Worm (Caenorhabditis elegans) whole organism, L1 larva: Measurements from ENCODE around the gene F26F12.8.
A peak's percentile ranks its signal among the peaks of the same experiment; 100 is the strongest.

Source experiments
- F16B12.6 ChIP-seq: fragments of 150-350 bp; optimal IDR thresholded peaks from 2 replicates; lab custom pipeline; 2014; ENCODE audit warnings: missing biosample characterization, missing genetic modification characterization
- aha-1 ChIP-seq: fragments of 150-350 bp; optimal IDR thresholded peaks from 2 replicates; lab custom pipeline; 2014; ENCODE audit warnings: missing biosample characterization, missing genetic modification characterization
- alr-1 ChIP-seq: fragments of 200-800 bp; sonication (Bioruptor generic); optimal IDR thresholded peaks from 2 replicates; lab custom pipeline; 2018; ENCODE audit warnings: borderline replicate concordance, mild to moderate bottlenecking, missing genetic modification characterization, missing compliant biosample characterization
- ama-1 ChIP-seq: fragments of 150-350 bp; optimal IDR thresholded peaks from 2 replicates; lab custom pipeline; 2014
- blmp-1 ChIP-seq: fragments of 150-350 bp; optimal IDR thresholded peaks from 2 replicates; lab custom pipeline; 2014; ENCODE audit warnings: missing biosample characterization, missing genetic modification characterization
- ceh-8 ChIP-seq: fragments of 200-800 bp; sonication (Bioruptor generic); optimal IDR thresholded peaks from 2 replicates; lab custom pipeline; 2018; ENCODE audit warnings: mild to moderate bottlenecking, missing genetic modification characterization, moderate library complexity, missing compliant biosample characterization
- ces-1 ChIP-seq: fragments of 150-350 bp; optimal IDR thresholded peaks from 2 replicates; lab custom pipeline; 2014; ENCODE audit warnings: missing biosample characterization, missing genetic modification reagents, missing genetic modification characterization
- dpl-1 ChIP-seq, 3 experiments: fragments of 150-350 bp in 2 of 3; sonication (generic microtip) in 1 of 3; optimal IDR thresholded peaks; 2 replicates each; lab custom pipeline; 2014 to 2017; ENCODE audit warnings: missing biosample characterization in 3 of 3, missing genetic modification characterization in 3 of 3, missing genetic modification reagents in 3 of 3
- dsc-1 ChIP-seq: sonication (generic microtip); optimal IDR thresholded peaks from 2 replicates; lab custom pipeline; 2016; ENCODE audit warnings: mild to moderate bottlenecking, missing genetic modification characterization, missing compliant biosample characterization
- efl-1 ChIP-seq, 4 experiments: fragments of 150-350 bp; optimal IDR thresholded peaks in 3 of 4; peaks in 1 of 4; 1 replicate in 1 of 4; 2 replicates in 3 of 4; lab custom pipeline; 2014; ENCODE audit warnings: missing biosample characterization in 2 of 4, missing genetic modification characterization in 2 of 4, missing genetic modification reagents in 2 of 4
- egl-13 ChIP-seq: sonication (generic microtip); optimal IDR thresholded peaks from 2 replicates; lab custom pipeline; 2016; ENCODE audit warnings: missing genotype, missing genetic modification reagents, missing genetic modification characterization, missing compliant biosample characterization
- egl-27 ChIP-seq, 2 experiments: fragments of 150-350 bp in 1 of 2; sonication (generic microtip); optimal IDR thresholded peaks; 3 replicates each; lab custom pipeline; 2017 to 2018; ENCODE audit warnings: missing biosample characterization in 2 of 2, missing genetic modification characterization in 2 of 2, missing genetic modification reagents in 2 of 2
- ets-5 ChIP-seq: fragments of 200-800 bp; sonication (Bioruptor generic); IDR thresholded peaks from 2 replicates; pipeline ENCODE4 v1.3.6; 2022; ENCODE audit warnings: missing genetic modification characterization, missing compliant biosample characterization
- fkh-10 ChIP-seq: sonication (generic microtip); optimal IDR thresholded peaks from 2 replicates; lab custom pipeline; 2017; ENCODE audit warnings: missing biosample characterization, missing genetic modification reagents, missing genetic modification characterization
- fkh-8 ChIP-seq: sonication (generic microtip); optimal IDR thresholded peaks from 2 replicates; lab custom pipeline; 2016; ENCODE audit warnings: mild to moderate bottlenecking, missing genetic modification characterization, missing compliant biosample characterization
- fos-1 ChIP-seq: fragments of 150-350 bp; optimal IDR thresholded peaks from 2 replicates; lab custom pipeline; 2014; ENCODE audit warnings: missing biosample characterization, missing genetic modification characterization
- grh-1 ChIP-seq: fragments of 200-800 bp; sonication (Bioruptor generic); IDR thresholded peaks from 2 replicates; pipeline ENCODE4 v1.3.6; 2022; ENCODE audit warnings: missing genetic modification reagents, missing genetic modification characterization, missing compliant biosample characterization
- hlh-4 ChIP-seq: sonication (generic microtip); optimal IDR thresholded peaks from 2 replicates; lab custom pipeline; 2016; ENCODE audit warnings: mild to moderate bottlenecking, missing genetic modification characterization, missing compliant biosample characterization
- isw-1 ChIP-seq: fragments of 200-800 bp; sonication (Bioruptor generic); IDR thresholded peaks from 2 replicates; pipeline ENCODE4 v1.3.6; 2022; ENCODE audit warnings: missing genetic modification characterization, missing compliant biosample characterization
- lin-13 ChIP-seq: fragments of 150-350 bp; optimal IDR thresholded peaks from 2 replicates; lab custom pipeline; 2014; ENCODE audit warnings: missing biosample characterization, missing genetic modification reagents, missing genetic modification characterization
- lin-35 ChIP-seq, 2 experiments: fragments of 150-350 bp; optimal IDR thresholded peaks; 2 replicates each; lab custom pipeline; 2014; ENCODE audit warnings: missing biosample characterization in 2 of 2, missing genetic modification characterization in 2 of 2, missing genetic modification reagents in 2 of 2
- lsy-2 ChIP-seq, 2 experiments: fragments of 150-350 bp; optimal IDR thresholded peaks; 2 replicates each; lab custom pipeline; 2014; ENCODE audit warnings: missing biosample characterization in 2 of 2, missing genetic modification characterization in 2 of 2
- mab-9 ChIP-seq: fragments of 200-800 bp; sonication (Bioruptor generic); IDR thresholded peaks from 2 replicates; pipeline ENCODE4 v1.3.6; 2022; ENCODE audit warnings: missing genetic modification reagents, missing genetic modification characterization, missing compliant biosample characterization
- mdl-1 ChIP-seq, 2 experiments: fragments of 150-350 bp; optimal IDR thresholded peaks; 2 replicates each; lab custom pipeline; 2014 to 2017; ENCODE audit warnings: missing biosample characterization in 2 of 2, missing genetic modification characterization in 2 of 2, inconsistent platforms in 1 of 2
- mef-2 ChIP-seq: fragments of 150-350 bp; optimal IDR thresholded peaks from 2 replicates; lab custom pipeline; 2014; ENCODE audit warnings: missing biosample characterization, missing genetic modification characterization
- mep-1 ChIP-seq: fragments of 150-350 bp; optimal IDR thresholded peaks from 2 replicates; lab custom pipeline; 2014; ENCODE audit warnings: missing biosample characterization, missing genetic modification characterization
- nhr-19 ChIP-seq: fragments of 200-800 bp; sonication (Bioruptor generic); conservative IDR thresholded peaks from 2 replicates; pipeline ENCODE4 v1.3.6; 2022; ENCODE audit warnings: missing genetic modification characterization, missing compliant biosample characterization
- nhr-237 ChIP-seq: fragments of 150-350 bp; optimal IDR thresholded peaks from 2 replicates; lab custom pipeline; 2014; ENCODE audit warnings: missing biosample characterization, missing genetic modification characterization
- nhr-28 ChIP-seq: fragments of 150-350 bp; optimal IDR thresholded peaks from 2 replicates; lab custom pipeline; 2014; ENCODE audit warnings: missing biosample characterization, missing genetic modification characterization
- nhr-47 ChIP-seq: sonication (generic microtip); optimal IDR thresholded peaks from 2 replicates; lab custom pipeline; 2016; ENCODE audit warnings: mild to moderate bottlenecking, missing genetic modification characterization, moderate library complexity, missing compliant biosample characterization
- nhr-76 ChIP-seq: sonication (generic microtip); optimal IDR thresholded peaks from 2 replicates; lab custom pipeline; 2017; ENCODE audit warnings: missing biosample characterization, missing genetic modification characterization
- nhr-77 ChIP-seq: fragments of 150-350 bp; optimal IDR thresholded peaks from 2 replicates; lab custom pipeline; 2014; ENCODE audit warnings: missing biosample characterization, missing genetic modification characterization
- pag-3 ChIP-seq: sonication (generic microtip); optimal IDR thresholded peaks from 2 replicates; lab custom pipeline; 2017; ENCODE audit warnings: missing genetic modification characterization, mild to moderate bottlenecking, missing compliant biosample characterization, antibody characterized with exemption, borderline replicate concordance; ENCODE audit not compliant: insufficient read depth
- pqm-1 ChIP-seq: sonication (generic microtip); optimal IDR thresholded peaks from 3 replicates; lab custom pipeline; 2017; ENCODE audit warnings: missing biosample characterization, missing genetic modification characterization
- rnt-1 ChIP-seq: sonication (generic microtip); optimal IDR thresholded peaks from 2 replicates; lab custom pipeline; 2016; ENCODE audit warnings: mild to moderate bottlenecking, missing genetic modification characterization, moderate library complexity, missing compliant biosample characterization
- skn-1 ChIP-seq: fragments of 150-350 bp; optimal IDR thresholded peaks from 2 replicates; lab custom pipeline; 2014; ENCODE audit warnings: missing biosample characterization, missing genetic modification characterization
- snu-23 ChIP-seq: sonication (generic microtip); optimal IDR thresholded peaks from 2 replicates; lab custom pipeline; 2016; ENCODE audit warnings: missing genetic modification characterization, missing compliant biosample characterization
- sptf-1 ChIP-seq: fragments of 150-350 bp; optimal IDR thresholded peaks from 2 replicates; lab custom pipeline; 2014; ENCODE audit warnings: missing biosample characterization, missing genetic modification characterization
- swsn-7 ChIP-seq: sonication (generic microtip); optimal IDR thresholded peaks from 2 replicates; lab custom pipeline; 2016; ENCODE audit warnings: missing genetic modification characterization, missing compliant biosample characterization
- tbx-2 ChIP-seq: sonication (generic microtip); optimal IDR thresholded peaks from 2 replicates; lab custom pipeline; 2016; ENCODE audit warnings: missing genetic modification characterization, missing compliant biosample characterization
- tlp-1 ChIP-seq: fragments of 150-350 bp; optimal IDR thresholded peaks from 2 replicates; lab custom pipeline; 2014; ENCODE audit warnings: missing biosample characterization, missing genetic modification characterization
- unc-130 ChIP-seq: fragments of 150-350 bp; optimal IDR thresholded peaks from 2 replicates; lab custom pipeline; 2017; ENCODE audit warnings: missing biosample characterization, missing genetic modification characterization, inconsistent platforms
- unc-62 ChIP-seq: fragments of 150-350 bp; optimal IDR thresholded peaks from 2 replicates; lab custom pipeline; 2014; ENCODE audit warnings: missing biosample characterization, missing genetic modification reagents, missing genetic modification characterization
- unc-86 ChIP-seq: sonication (generic microtip); optimal IDR thresholded peaks from 2 replicates; lab custom pipeline; 2016; ENCODE audit warnings: missing genetic modification characterization, missing compliant biosample characterization
- unc-98 ChIP-seq: fragments of 200-800 bp; sonication (Bioruptor generic); IDR thresholded peaks from 2 replicates; pipeline ENCODE4 v1.3.6; 2022; ENCODE audit warnings: missing genetic modification characterization, missing compliant biosample characterization
- zag-1 ChIP-seq: fragments of 150-350 bp; optimal IDR thresholded peaks from 2 replicates; lab custom pipeline; 2014; ENCODE audit warnings: missing biosample characterization, missing genetic modification characterization
- zip-4 ChIP-seq: fragments of 200-800 bp; sonication (Bioruptor generic); optimal IDR thresholded peaks from 2 replicates; lab custom pipeline; 2018; ENCODE audit warnings: mild to moderate bottlenecking, missing genetic modification characterization, moderate library complexity, missing compliant biosample characterization

The F26F12.8 gene

DNA sequence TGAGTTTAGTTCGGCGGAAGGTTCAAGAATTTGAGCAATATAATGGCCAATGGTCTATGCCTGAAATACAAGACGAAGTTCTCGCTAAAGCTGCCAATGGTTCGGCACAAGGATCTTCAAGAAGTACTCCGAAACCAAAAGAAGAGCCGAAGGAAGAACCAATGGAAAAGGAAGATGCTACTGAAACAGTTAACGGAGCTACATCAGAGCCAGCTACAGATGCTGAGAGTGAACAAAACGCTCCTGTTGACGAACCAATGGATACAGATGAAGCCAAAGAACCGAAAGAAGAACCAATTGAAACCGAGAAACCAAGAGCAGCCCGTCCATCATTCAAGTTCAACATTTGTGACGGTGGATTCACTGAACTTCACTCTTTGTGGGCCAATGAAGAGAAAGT is 31.1 kb downstream of the F26F12.8 start:
- no peak for TF ChIP-seq efl-1 (optimal IDR thresholded peaks at IDR 0.05; lab: Kevin White, UChicago)
- peak in 1 of 2 experiments; percentile 80 for TF ChIP-seq efl-1 (GFP tag; optimal IDR thresholded peaks at IDR 0.05 in 1 of 2; lab: Kevin White, UChicago)
- TF ChIP-seq egl-27 (tag; optimal IDR thresholded peaks at IDR 0.05; lab: Kevin White, UChicago), result no peak
- TF ChIP-seq, all 84 proteins: peak for 1

- TF ChIP-seq nhr-19 (GFP tag; lab: Robert Waterston, UW) (no peak), tbx-2 (tag; lab: Kevin White, UChicago) (peak; percentile 14), nhr-76 (tag; lab: Kevin White, UChicago) (no peak), snu-23 (GFP tag; lab: Kevin White, UChicago) (no peak), dpl-1 (GFP tag; optimal IDR thresholded peaks at IDR 0.05; lab: Kevin White, UChicago) (peak in 2 of 3 experiments; percentile 3 to 38), fkh-8 (tag; lab: Kevin White, UChicago) (no peak), F16B12.6 (tag; lab: Kevin White, UChicago) (peak; percentile 74), aha-1 (tag; lab: Kevin White, UChicago) (no peak), mep-1 (no peak), unc-62 (GFP tag; lab: Kevin White, UChicago) (no peak), ets-5 (GFP tag; lab: Robert Waterston, UW) (no peak), unc-130 (no peak), efl-1 (optimal IDR thresholded peaks at IDR 0.05; lab: Kevin White, UChicago) (peak in 1 of 2 experiments; percentile 2), efl-1 (GFP tag; optimal IDR thresholded peaks at IDR 0.05 in 1 of 2; lab: Kevin White, UChicago) (peak; percentile 44 to 92), lin-35 (GFP tag; optimal IDR thresholded peaks at IDR 0.05; lab: Kevin White, UChicago) (peak in 1 of 2 experiments; percentile 11), lsy-2 (tag; optimal IDR thresholded peaks at IDR 0.05; lab: Kevin White, UChicago) (peak in 1 of 2 experiments; percentile 16), nhr-47 (no peak)
Observed at ce11 chrV:5826592-5826991, 35.7 kb downstream of the F26F12.8 start, which contains the start of gene let-418. Gene let-418 (plus strand): TSS chrV:5826833.

DNA sequence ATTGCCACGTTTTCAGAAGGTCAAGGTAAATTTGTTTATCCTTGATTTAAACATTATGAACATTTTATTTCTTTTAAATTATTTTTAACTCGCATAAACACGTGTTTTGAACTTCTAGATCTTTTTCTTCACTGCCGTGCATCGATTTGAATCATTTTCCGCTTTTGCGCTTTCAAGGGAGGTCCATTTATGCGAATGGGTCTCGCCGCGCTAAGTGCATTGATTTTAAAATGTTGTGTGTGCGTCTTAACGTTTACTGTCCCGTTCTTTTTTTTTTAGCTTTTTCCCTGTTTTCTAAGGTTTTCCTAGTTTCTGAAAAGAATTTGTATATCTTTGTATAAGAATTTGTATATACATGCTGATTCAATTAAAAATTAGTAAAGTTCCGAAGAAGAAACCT is 36.9 kb downstream of the F26F12.8 start:
- no peak for TF ChIP-seq fos-1 (tag; lab: Kevin White, UChicago)
- no peak for TF ChIP-seq pag-3 (tag; lab: Kevin White, UChicago)
- no peak for TF ChIP-seq zag-1 (tag; lab: Kevin White, UChicago)
- TF ChIP-seq efl-1 (optimal IDR thresholded peaks at IDR 0.05; lab: Kevin White, UChicago), result peak; percentile 6 to 24
- TF ChIP-seq efl-1 (GFP tag; optimal IDR thresholded peaks at IDR 0.05 in 1 of 2; lab: Kevin White, UChicago), result no peak
- no peak for TF ChIP-seq ceh-8 (GFP tag; lab: Kevin White, UChicago)
- TF ChIP-seq alr-1 (tag; lab: Kevin White, UChicago), result no peak
- TF ChIP-seq, all 84 proteins: peak for 1

DNA sequence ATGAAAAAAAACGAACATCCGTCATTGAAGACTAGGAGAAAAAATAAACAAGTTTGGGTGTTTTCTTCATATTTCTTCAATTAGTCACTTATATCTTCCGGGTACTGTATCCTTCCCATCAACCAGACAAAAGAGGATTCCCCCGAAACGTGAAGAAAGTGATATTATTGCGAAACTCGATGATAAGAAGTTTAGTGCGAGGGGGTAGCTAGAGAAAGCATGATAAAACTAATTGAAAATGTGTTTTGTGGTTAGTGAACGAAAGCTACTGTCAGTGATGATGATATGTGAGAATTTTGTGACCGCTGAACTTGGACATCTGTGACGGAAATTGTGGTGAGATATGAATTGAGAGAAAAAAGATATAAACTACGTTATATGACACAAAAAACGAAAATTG is 39.4 kb downstream of the F26F12.8 start:
- TF ChIP-seq nhr-237 (tag; lab: Kevin White, UChicago), result no peak
- TF ChIP-seq egl-13 (tag; lab: Kevin White, UChicago), result no peak
- TF ChIP-seq nhr-28 (tag; lab: Kevin White, UChicago), result no peak
- no peak for TF ChIP-seq sptf-1
- TF ChIP-seq swsn-7, result no peak
- TF ChIP-seq tlp-1 (tag; lab: Kevin White, UChicago), result no peak
- peak; percentile 98 for TF ChIP-seq blmp-1 (tag; lab: Kevin White, UChicago)
- TF ChIP-seq skn-1 (tag; lab: Kevin White, UChicago), result no peak
- TF ChIP-seq grh-1, result no peak
- TF ChIP-seq mab-9 (GFP tag; lab: Robert Waterston, UW), result no peak
- no peak for TF ChIP-seq lin-13 (GFP tag; lab: Kevin White, UChicago)
- no peak for TF ChIP-seq lsy-2 (tag; optimal IDR thresholded peaks at IDR 0.05; lab: Kevin White, UChicago)
- no peak for TF ChIP-seq pag-3 (tag; lab: Kevin White, UChicago)
- TF ChIP-seq isw-1, result no peak
- TF ChIP-seq rnt-1 (tag; lab: Kevin White, UChicago), result no peak
- TF ChIP-seq pqm-1, result no peak
- TF ChIP-seq hlh-4 (tag; lab: Kevin White, UChicago), result no peak
- no peak for TF ChIP-seq zip-4 (GFP tag; lab: Kevin White, UChicago)
- no peak for TF ChIP-seq unc-86
- no peak for TF ChIP-seq nhr-76 (tag; lab: Kevin White, UChicago)
- no peak for TF ChIP-seq unc-98
- TF ChIP-seq dsc-1 (tag; lab: Kevin White, UChicago), result no peak
- TF ChIP-seq fkh-10 (GFP tag; lab: Kevin White, UChicago), result no peak
- TF ChIP-seq ces-1 (GFP tag; lab: Kevin White, UChicago), result no peak
- no peak for TF ChIP-seq mef-2
- no peak for TF ChIP-seq mdl-1 (tag; optimal IDR thresholded peaks at IDR 0.05; lab: Kevin White, UChicago)
- TF ChIP-seq ama-1, result no peak
- no peak for TF ChIP-seq nhr-77
